Worm (Caenorhabditis elegans): ENCODE data around the gene mdt-22.

DNA sequence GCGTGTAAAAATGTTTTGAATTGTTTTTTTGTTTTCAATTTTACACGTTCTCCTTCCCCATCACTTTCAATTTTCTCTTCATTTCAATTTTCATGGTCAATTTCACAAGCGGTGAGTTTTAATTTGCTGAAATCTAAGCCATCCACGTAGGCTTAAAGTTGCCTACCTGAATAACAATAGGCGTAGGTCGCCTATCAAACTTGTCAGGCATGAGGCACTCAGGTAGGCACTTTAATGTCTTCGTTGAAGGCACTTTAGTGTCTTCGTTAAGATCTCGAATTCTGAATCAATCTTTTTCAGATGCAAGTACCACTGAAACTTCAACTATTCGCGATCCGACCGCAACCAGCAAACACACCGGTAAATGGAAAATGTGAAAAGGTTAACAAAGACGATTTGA lies 8.3 kb downstream of the mdt-22 start, which contains the start of gene ZK970.8:
- no peak for TF ChIP-seq nhr-23 (tag; optimal IDR thresholded peaks at IDR 0.05)
- no peak for TF ChIP-seq fkh-10 (GFP tag; optimal IDR thresholded peaks at IDR 0.05)
- no peak for TF ChIP-seq pha-4 (tag; optimal IDR thresholded peaks at IDR 0.05)
- no peak for TF ChIP-seq unc-39 (tag; optimal IDR thresholded peaks at IDR 0.05)
- TF ChIP-seq tbx-2 (tag; optimal IDR thresholded peaks at IDR 0.05), result no peak
- TF ChIP-seq eor-1 (tag; optimal IDR thresholded peaks at IDR 0.05), result no peak
- no peak for TF ChIP-seq egl-27 (tag; optimal IDR thresholded peaks at IDR 0.05)
- TF ChIP-seq elt-1 (tag; optimal IDR thresholded peaks at IDR 0.05), result no peak
- no peak for TF ChIP-seq ZK546.5 (tag; optimal IDR thresholded peaks at IDR 0.05)
- no peak for TF ChIP-seq nhr-25 (tag; optimal IDR thresholded peaks at IDR 0.05)
- no peak for TF ChIP-seq lin-15B (tag; optimal IDR thresholded peaks at IDR 0.05)
